Worm (Caenorhabditis elegans) whole organism, L1 larva: ENCODE measurements around the gene ifet-1.

ENCODE experiments used
- fkh-10 ChIP-seq: sonication (generic microtip); optimal IDR thresholded peaks from 2 replicates; lab custom pipeline; 2017; ENCODE audit warnings: missing biosample characterization, missing genetic modification reagents, missing genetic modification characterization
- grh-1 ChIP-seq: fragments of 200-800 bp; sonication (Bioruptor generic); IDR thresholded peaks from 2 replicates; pipeline ENCODE4 v1.3.6; 2022; ENCODE audit warnings: missing genetic modification reagents, missing genetic modification characterization, missing compliant biosample characterization
- unc-62 ChIP-seq: fragments of 150-350 bp; optimal IDR thresholded peaks from 2 replicates; lab custom pipeline; 2014; ENCODE audit warnings: missing biosample characterization, missing genetic modification reagents, missing genetic modification characterization
- zip-4 ChIP-seq: fragments of 200-800 bp; sonication (Bioruptor generic); optimal IDR thresholded peaks from 2 replicates; lab custom pipeline; 2018; ENCODE audit warnings: mild to moderate bottlenecking, missing genetic modification characterization, moderate library complexity, missing compliant biosample characterization
- ztf-4 ChIP-seq: fragments of 150-350 bp; optimal IDR thresholded peaks from 2 replicates; lab custom pipeline; 2014; ENCODE audit warnings: missing biosample characterization, missing genetic modification characterization

ce11 chrIII:4470793-4471192 is 4.2 kb downstream of the ifet-1 start:
- TF ChIP-seq zip-4 (GFP tag; lab: Kevin White, UChicago) = no peak
- peak; percentile 53 for TF ChIP-seq ztf-4 (tag; lab: Kevin White, UChicago)
- TF ChIP-seq fkh-10 (GFP tag; lab: Kevin White, UChicago) = no peak
- no peak for TF ChIP-seq unc-62 (GFP tag; lab: Kevin White, UChicago)
- TF ChIP-seq grh-1 (GFP tag; lab: Robert Waterston, UW) = peak; percentile 16; the same call in 1 of the 2 replicates
